Worm (Caenorhabditis elegans) whole organism, L4 larva: ENCODE measurements around the gene H25K10.2.

ENCODE experiments used
- D1046.2 ChIP-seq: fragments of 200-800 bp; sonication (Bioruptor generic); IDR thresholded peaks from 2 replicates; pipeline ENCODE4 v1.3.6; 2022; ENCODE audit warnings: missing genetic modification characterization, missing compliant biosample characterization
- F49E8.2 ChIP-seq: sonication (generic microtip); optimal IDR thresholded peaks from 2 replicates; lab custom pipeline; 2016; ENCODE audit warnings: missing compliant biosample characterization, mild to moderate bottlenecking, missing genetic modification characterization, borderline replicate concordance
- R02D3.7 ChIP-seq: fragments of 150-350 bp; sonication (generic microtip); optimal IDR thresholded peaks from 3 replicates; lab custom pipeline; 2014; ENCODE audit warnings: missing biosample characterization, missing genetic modification characterization
- T20F7.1 ChIP-seq: fragments of 200-800 bp; sonication (Bioruptor generic); optimal IDR thresholded peaks from 2 replicates; lab custom pipeline; 2018; ENCODE audit warnings: mild to moderate bottlenecking, missing genetic modification characterization, missing compliant biosample characterization
- Y5F2A.4 ChIP-seq: fragments of 200-800 bp; sonication (Bioruptor generic); optimal IDR thresholded peaks from 2 replicates; lab custom pipeline; 2018; ENCODE audit warnings: mild to moderate bottlenecking, missing genetic modification characterization, missing compliant biosample characterization
- Y75B8A.6 ChIP-seq: fragments of 200-800 bp; sonication (Bioruptor generic); IDR thresholded peaks from 2 replicates; pipeline ENCODE4 v1.3.6; 2022; ENCODE audit warnings: missing genetic modification reagents, missing genetic modification characterization, missing compliant biosample characterization
- ZK337.2 ChIP-seq: fragments of 200-800 bp; sonication (Bioruptor generic); IDR thresholded peaks from 2 replicates; pipeline ENCODE4 v1.3.6; 2022; ENCODE audit warnings: missing genetic modification reagents, missing genetic modification characterization, missing compliant biosample characterization
- aha-1 ChIP-seq: fragments of 150-350 bp; peaks from one replicate; lab custom pipeline; 2014; ENCODE audit warnings: missing biosample characterization, missing genetic modification characterization
- ama-1 ChIP-seq: fragments of 150-350 bp; optimal IDR thresholded peaks from 2 replicates; lab custom pipeline; 2014; ENCODE audit warnings: inconsistent platforms, mixed read lengths
- ceh-20 ChIP-seq: fragments of 200-800 bp; sonication (Bioruptor generic); IDR thresholded peaks from 2 replicates; pipeline ENCODE4 v1.3.6; 2022; ENCODE audit warnings: missing genetic modification reagents, missing genetic modification characterization, missing compliant biosample characterization
- ceh-32 ChIP-seq: sonication (generic microtip); optimal IDR thresholded peaks from 2 replicates; lab custom pipeline; 2016; ENCODE audit warnings: mild to moderate bottlenecking, missing genetic modification characterization, missing compliant biosample characterization; ENCODE audit not compliant: poor library complexity
- ceh-82 ChIP-seq: sonication (generic microtip); optimal IDR thresholded peaks from 2 replicates; lab custom pipeline; 2017; ENCODE audit warnings: missing biosample characterization, missing genetic modification characterization
- ces-1 ChIP-seq: fragments of 150-350 bp; sonication (generic microtip); optimal IDR thresholded peaks from 4 replicates; lab custom pipeline; 2014; ENCODE audit warnings: missing biosample characterization, missing genetic modification reagents, missing genetic modification characterization
- cey-2 ChIP-seq: sonication (generic microtip); optimal IDR thresholded peaks from 3 replicates; lab custom pipeline; 2017; ENCODE audit warnings: missing genetic modification characterization, mild to moderate bottlenecking, missing compliant biosample characterization, antibody characterized with exemption, borderline replicate concordance; ENCODE audit not compliant: insufficient read depth
- ctbp-1 ChIP-seq: fragments of 200-800 bp; sonication (Bioruptor generic); IDR thresholded peaks from 2 replicates; pipeline ENCODE4 v1.3.6; 2022; ENCODE audit warnings: missing genetic modification reagents, missing genetic modification characterization, missing compliant biosample characterization
- dmd-8 ChIP-seq: fragments of 200-800 bp; sonication (Bioruptor generic); IDR thresholded peaks from 2 replicates; pipeline ENCODE4 v1.3.6; 2022; ENCODE audit warnings: missing genetic modification characterization, missing compliant biosample characterization
- duxl-1 ChIP-seq: sonication (generic microtip); optimal IDR thresholded peaks from 2 replicates; lab custom pipeline; 2016; ENCODE audit warnings: mild to moderate bottlenecking, missing genetic modification characterization, moderate library complexity, missing compliant biosample characterization; ENCODE audit not compliant: poor library complexity
- egl-27 ChIP-seq: sonication (generic microtip); optimal IDR thresholded peaks from 3 replicates; lab custom pipeline; 2017; ENCODE audit warnings: missing biosample characterization, missing genetic modification reagents, missing genetic modification characterization
- gei-8 ChIP-seq: fragments of 200-800 bp; sonication (Bioruptor generic); optimal IDR thresholded peaks from 2 replicates; lab custom pipeline; 2018; ENCODE audit warnings: mild to moderate bottlenecking, missing genetic modification characterization, missing compliant biosample characterization
- lim-7 ChIP-seq: fragments of 200-800 bp; sonication (Bioruptor generic); IDR thresholded peaks from 2 replicates; pipeline ENCODE4 v1.3.6; 2022; ENCODE audit warnings: missing genetic modification characterization, missing compliant biosample characterization
- lin-15B ChIP-seq: fragments of 150-350 bp; sonication (generic microtip); optimal IDR thresholded peaks from 3 replicates; lab custom pipeline; 2014; ENCODE audit warnings: missing biosample characterization, missing genetic modification characterization
- lin-29 ChIP-seq: fragments of 200-800 bp; sonication (Bioruptor generic); IDR thresholded peaks from 2 replicates; pipeline ENCODE4 v1.3.6; 2022; ENCODE audit warnings: missing genetic modification reagents, missing genetic modification characterization, missing compliant biosample characterization
- lin-38 ChIP-seq: fragments of 200-800 bp; sonication (Bioruptor generic); IDR thresholded peaks from 2 replicates; pipeline ENCODE4 v1.3.6; 2022; ENCODE audit warnings: missing genetic modification reagents, missing genetic modification characterization, missing compliant biosample characterization
- lin-39 ChIP-seq: fragments of 150-350 bp; optimal IDR thresholded peaks from 2 replicates; lab custom pipeline; 2014; ENCODE audit warnings: missing biosample characterization, missing genetic modification reagents, missing genetic modification characterization
- madf-5 ChIP-seq, 2 experiments: fragments of 200-800 bp; sonication (Bioruptor generic); IDR thresholded peaks; 2 replicates each; pipeline ENCODE4 v1.3.6; 2022; ENCODE audit warnings: missing compliant biosample characterization in 2 of 2, missing genetic modification characterization in 2 of 2
- madf-9 ChIP-seq: fragments of 200-800 bp; sonication (Bioruptor generic); conservative IDR thresholded peaks from 2 replicates; pipeline ENCODE4 v1.3.6; 2022; ENCODE audit warnings: missing genetic modification reagents, missing genetic modification characterization, missing compliant biosample characterization
- mdt-29 ChIP-seq: fragments of 200-800 bp; sonication (Bioruptor generic); IDR thresholded peaks from 2 replicates; pipeline ENCODE4 v1.3.6; 2022; ENCODE audit warnings: missing genetic modification reagents, missing genetic modification characterization, missing compliant biosample characterization
- mep-1 ChIP-seq: fragments of 150-350 bp; sonication (generic microtip); optimal IDR thresholded peaks from 3 replicates; lab custom pipeline; 2014; ENCODE audit warnings: missing biosample characterization, missing genetic modification characterization
- mes-2 ChIP-seq: sonication (generic microtip); optimal IDR thresholded peaks from 2 replicates; lab custom pipeline; 2016; ENCODE audit warnings: missing genotype, mild to moderate bottlenecking, missing genetic modification characterization, missing compliant biosample characterization; ENCODE audit not compliant: poor library complexity, severe bottlenecking
- mxl-2 ChIP-seq: fragments of 200-800 bp; sonication (Bioruptor generic); conservative IDR thresholded peaks from 2 replicates; pipeline ENCODE4 v1.3.6; 2022; ENCODE audit warnings: missing genetic modification reagents, missing genetic modification characterization, missing compliant biosample characterization
- mxl-3 ChIP-seq: fragments of 200-800 bp; sonication (Bioruptor generic); optimal IDR thresholded peaks from 2 replicates; lab custom pipeline; 2018; ENCODE audit warnings: mild to moderate bottlenecking, missing genetic modification characterization, missing compliant biosample characterization
- nhr-10 ChIP-seq: fragments of 150-350 bp; optimal IDR thresholded peaks from 2 replicates; lab custom pipeline; 2014; ENCODE audit warnings: missing biosample characterization, missing genetic modification characterization
- nhr-102 ChIP-seq: sonication (generic microtip); optimal IDR thresholded peaks from 2 replicates; lab custom pipeline; 2016; ENCODE audit warnings: mild to moderate bottlenecking, missing genetic modification characterization, moderate library complexity, missing compliant biosample characterization
- nhr-111 ChIP-seq: fragments of 200-800 bp; sonication (Bioruptor generic); optimal IDR thresholded peaks from 2 replicates; lab custom pipeline; 2018; ENCODE audit warnings: mild to moderate bottlenecking, missing genetic modification characterization, missing compliant biosample characterization
- nhr-25 ChIP-seq: sonication (generic microtip); optimal IDR thresholded peaks from 2 replicates; lab custom pipeline; 2017; ENCODE audit warnings: missing genetic modification characterization, mild to moderate bottlenecking, missing compliant biosample characterization, antibody characterized with exemption, moderate library complexity, borderline replicate concordance; ENCODE audit not compliant: insufficient read depth
- nhr-28 ChIP-seq: fragments of 150-350 bp; optimal IDR thresholded peaks from 2 replicates; lab custom pipeline; 2014; ENCODE audit warnings: missing biosample characterization, missing genetic modification characterization
- nhr-6 ChIP-seq: fragments of 150-350 bp; optimal IDR thresholded peaks from 2 replicates; lab custom pipeline; 2014; ENCODE audit warnings: missing biosample characterization, missing genetic modification characterization
- nhr-76 ChIP-seq: fragments of 150-350 bp; optimal IDR thresholded peaks from 2 replicates; lab custom pipeline; 2014; ENCODE audit warnings: missing biosample characterization, missing genetic modification characterization
- pha-4 ChIP-seq, 2 experiments: fragments of 150-350 bp in 1 of 2; fragments of 200-800 bp in 1 of 2; sonication (Bioruptor generic) in 1 of 2; IDR thresholded peaks in 1 of 2; optimal IDR thresholded peaks in 1 of 2; 2 replicates each; pipeline versions ENCODE4 v1.3.6 to Lab custom; 2014 to 2022; ENCODE audit warnings: missing genetic modification characterization in 2 of 2, missing genetic modification reagents in 2 of 2, missing biosample characterization in 1 of 2, missing compliant biosample characterization in 1 of 2
- php-3 ChIP-seq: fragments of 200-800 bp; sonication (Bioruptor generic); IDR thresholded peaks from 2 replicates; pipeline ENCODE4 v1.3.6; 2022; ENCODE audit warnings: missing genetic modification reagents, missing genetic modification characterization, missing compliant biosample characterization
- set-16 ChIP-seq: fragments of 200-800 bp; sonication (Bioruptor generic); IDR thresholded peaks from 2 replicates; pipeline ENCODE4 v1.3.6; 2022; ENCODE audit warnings: missing genetic modification reagents, missing genetic modification characterization, missing compliant biosample characterization
- snpc-1.2 ChIP-seq: fragments of 200-800 bp; sonication (Bioruptor generic); IDR thresholded peaks from 2 replicates; pipeline ENCODE4 v1.3.6; 2022; ENCODE audit warnings: missing genetic modification reagents, missing genetic modification characterization, missing compliant biosample characterization
- tag-97 ChIP-seq: fragments of 200-800 bp; sonication (Bioruptor generic); IDR thresholded peaks from 2 replicates; pipeline ENCODE4 v1.3.6; 2022; ENCODE audit warnings: missing genetic modification characterization, missing compliant biosample characterization
- unc-130 ChIP-seq: sonication (generic microtip); optimal IDR thresholded peaks from 2 replicates; lab custom pipeline; 2016; ENCODE audit warnings: missing genetic modification reagents, missing genetic modification characterization, missing compliant biosample characterization
- unc-62 ChIP-seq, 3 experiments: fragments of 150-350 bp in 1 of 3; sonication (generic microtip); optimal IDR thresholded peaks in 2 of 3; peaks in 1 of 3; 1 replicate in 1 of 3; 2 replicates in 2 of 3; lab custom pipeline; 2014 to 2017; ENCODE audit warnings: missing biosample characterization in 3 of 3, missing genetic modification characterization in 3 of 3, missing genetic modification reagents in 3 of 3, missing genotype in 1 of 3
- zag-1 ChIP-seq: fragments of 150-350 bp; optimal IDR thresholded peaks from 2 replicates; lab custom pipeline; 2014; ENCODE audit warnings: missing biosample characterization, missing genetic modification characterization
- zip-11 ChIP-seq: fragments of 200-800 bp; sonication (Bioruptor generic); IDR thresholded peaks from 2 replicates; pipeline ENCODE4 v1.3.6; 2022; ENCODE audit warnings: missing genetic modification characterization, missing compliant biosample characterization
- zip-2 ChIP-seq: fragments of 150-350 bp; optimal IDR thresholded peaks from 2 replicates; lab custom pipeline; 2014; ENCODE audit warnings: missing biosample characterization, missing genetic modification characterization
- ztf-7 ChIP-seq: fragments of 150-350 bp; optimal IDR thresholded peaks from 2 replicates; lab custom pipeline; 2014; ENCODE audit warnings: missing biosample characterization, missing genetic modification characterization

The H25K10.2 gene

DNA sequence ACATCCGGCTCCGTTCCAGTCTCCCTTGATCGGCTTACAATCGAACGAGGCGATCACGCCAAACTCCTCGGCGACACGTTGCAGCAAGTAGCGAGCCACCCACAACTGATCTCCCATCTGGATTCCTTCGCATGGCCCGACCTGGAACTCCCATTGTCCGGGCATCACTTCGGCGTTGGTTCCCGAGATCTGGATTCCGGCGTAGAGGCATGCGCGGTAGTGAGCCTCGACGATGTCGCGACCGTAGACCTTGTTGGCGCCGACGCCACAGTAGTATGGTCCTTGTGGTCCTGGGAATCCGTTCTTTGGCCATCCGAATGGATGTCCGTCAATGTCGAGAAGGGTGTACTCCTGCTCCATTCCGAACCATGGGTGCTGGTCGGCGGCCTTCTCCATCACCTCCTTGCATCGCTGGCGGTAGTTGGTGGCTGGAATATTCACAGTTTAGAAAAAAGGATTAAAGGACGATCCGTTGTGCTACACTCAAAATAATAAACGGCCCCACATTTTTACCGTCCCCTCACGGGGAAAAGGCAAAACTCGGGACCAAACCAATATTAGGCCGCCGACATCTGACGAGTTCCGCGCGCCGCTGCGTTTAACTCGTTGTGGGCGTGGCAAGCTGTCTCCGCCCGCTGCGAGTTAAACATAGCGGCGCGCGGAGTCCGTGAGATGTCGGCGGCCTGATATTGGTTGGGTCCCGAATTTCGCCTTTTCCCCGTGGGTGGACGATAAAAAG lies 41.9 kb downstream of the H25K10.2 start:
- no peak for TF ChIP-seq zip-2 (tag; lab: Kevin White, UChicago)
- no peak for TF ChIP-seq zip-11 (GFP tag; lab: Robert Waterston, UW)
- TF ChIP-seq D1046.2 (GFP tag; lab: Robert Waterston, UW), result no peak
- 0 out of 4 replicates have a peak, but pooled peaks of 1 of the 2 experiments have one; percentile 64 for TF ChIP-seq madf-5 (GFP tag; IDR thresholded peaks at IDR 0.05; lab: Robert Waterston, UW)
- TF ChIP-seq ceh-20 (GFP tag; lab: Robert Waterston, UW), result no peak
- peak; percentile 6 for TF ChIP-seq nhr-102 (tag; lab: Kevin White, UChicago)
- no peak for TF ChIP-seq lin-29 (GFP tag; lab: Robert Waterston, UW)
- no peak for TF ChIP-seq lim-7
- no peak for TF ChIP-seq mdt-29 (GFP tag; lab: Robert Waterston, UW)
- no peak for TF ChIP-seq T20F7.1 (GFP tag; lab: Kevin White, UChicago)
- TF ChIP-seq lin-15B (tag; lab: Kevin White, UChicago), result no peak
- no peak for TF ChIP-seq ztf-7 (tag; lab: Kevin White, UChicago)
- no peak for TF ChIP-seq Y5F2A.4
- no peak for TF ChIP-seq nhr-25 (tag; lab: Kevin White, UChicago)
- no peak for TF ChIP-seq unc-62 (GFP tag; optimal IDR thresholded peaks at IDR 0.05 in 1 of 2; lab: Kevin White, UChicago)
- no peak for TF ChIP-seq unc-62 (tag; optimal IDR thresholded peaks at IDR 0.05; lab: Kevin White, UChicago)
- TF ChIP-seq nhr-10, result no peak
- TF ChIP-seq nhr-76 (tag; lab: Kevin White, UChicago), result no peak
- TF ChIP-seq nhr-28 (tag; lab: Kevin White, UChicago), result no peak
- TF ChIP-seq madf-9, result no peak
- TF ChIP-seq mxl-3, result no peak
- TF ChIP-seq lin-39 (tag; lab: Kevin White, UChicago), result no peak
- TF ChIP-seq nhr-6 (tag; lab: Kevin White, UChicago), result no peak
- TF ChIP-seq lin-38 (GFP tag; lab: Robert Waterston, UW), result peak; percentile 23
- TF ChIP-seq F49E8.2 (tag; lab: Kevin White, UChicago), result no peak
- peak; percentile 76 for TF ChIP-seq set-16 (GFP tag; lab: Robert Waterston, UW)
- no peak for TF ChIP-seq ama-1 (lab: Kevin White, UChicago)
- TF ChIP-seq mep-1 (tag; lab: Kevin White, UChicago), result no peak
- no peak for TF ChIP-seq php-3 (GFP tag; lab: Robert Waterston, UW)
- TF ChIP-seq ZK337.2, result no peak
- TF ChIP-seq duxl-1 (tag; lab: Kevin White, UChicago), result peak; percentile 3
- TF ChIP-seq nhr-111 (GFP tag; lab: Kevin White, UChicago), result peak; percentile 61
- TF ChIP-seq pha-4 (GFP tag; IDR thresholded peaks at IDR 0.05; lab: Robert Waterston, UW), result peak; percentile 53; the same call in 1 of the 2 replicates
- no peak for TF ChIP-seq pha-4 (tag; optimal IDR thresholded peaks at IDR 0.05; lab: Kevin White, UChicago)
- no peak for TF ChIP-seq egl-27
- TF ChIP-seq ceh-82, result no peak
- TF ChIP-seq aha-1, result peak; percentile 92
- no peak for TF ChIP-seq Y75B8A.6 (GFP tag; lab: Robert Waterston, UW)
- no peak for TF ChIP-seq ceh-32
- TF ChIP-seq tag-97 (GFP tag; lab: Robert Waterston, UW), result no peak
- TF ChIP-seq mes-2 (tag; lab: Kevin White, UChicago), result peak; percentile 6
- TF ChIP-seq R02D3.7 (tag; lab: Kevin White, UChicago), result no peak
- no peak for TF ChIP-seq ctbp-1 (GFP tag; lab: Robert Waterston, UW)
- no peak for TF ChIP-seq gei-8 (GFP tag; lab: Kevin White, UChicago)
- TF ChIP-seq snpc-1.2 (GFP tag; lab: Robert Waterston, UW), result peak; percentile 50
- no peak for TF ChIP-seq zag-1 (tag; lab: Kevin White, UChicago)
- no peak for TF ChIP-seq cey-2
- TF ChIP-seq dmd-8 (GFP tag; lab: Robert Waterston, UW), result no peak
- TF ChIP-seq mxl-2 (GFP tag; lab: Robert Waterston, UW), result no peak
- TF ChIP-seq ces-1 (GFP tag; lab: Kevin White, UChicago), result no peak
- no peak for TF ChIP-seq unc-130
